Worm (Caenorhabditis elegans) whole organism, late embryonic: Measurements from ENCODE around the gene math-37.

ENCODE experiments used
- K02D7.2 ChIP-seq: sonication (generic microtip); optimal IDR thresholded peaks from 2 replicates; lab custom pipeline; 2017; ENCODE audit warnings: mild to moderate bottlenecking, missing genetic modification characterization, missing compliant biosample characterization
- Y22D7AL.16 ChIP-seq: sonication (generic microtip); optimal IDR thresholded peaks from 2 replicates; lab custom pipeline; 2016; ENCODE audit warnings: missing genetic modification characterization, missing compliant biosample characterization
- ama-1 ChIP-seq: fragments of 150-350 bp; optimal IDR thresholded peaks from 2 replicates; lab custom pipeline; 2014
- ceh-14 ChIP-seq: sonication (generic microtip); optimal IDR thresholded peaks from 2 replicates; lab custom pipeline; 2016; ENCODE audit warnings: missing genotype, missing genetic modification characterization, missing compliant biosample characterization
- ceh-34 ChIP-seq: sonication (generic microtip); optimal IDR thresholded peaks from 2 replicates; lab custom pipeline; 2016; ENCODE audit warnings: mild to moderate bottlenecking, missing genetic modification characterization, missing compliant biosample characterization
- hlh-6 ChIP-seq: sonication (generic microtip); optimal IDR thresholded peaks from 2 replicates; lab custom pipeline; 2016; ENCODE audit warnings: missing genotype, missing genetic modification characterization, missing compliant biosample characterization
- pha-4 ChIP-seq: fragments of 150-350 bp; optimal IDR thresholded peaks from 2 replicates; lab custom pipeline; 2018; ENCODE audit warnings: missing biosample characterization, missing genetic modification reagents, missing genetic modification characterization
- unc-86 ChIP-seq: sonication (generic microtip); optimal IDR thresholded peaks from 2 replicates; lab custom pipeline; 2016; ENCODE audit warnings: missing genetic modification characterization, missing compliant biosample characterization

DNA sequence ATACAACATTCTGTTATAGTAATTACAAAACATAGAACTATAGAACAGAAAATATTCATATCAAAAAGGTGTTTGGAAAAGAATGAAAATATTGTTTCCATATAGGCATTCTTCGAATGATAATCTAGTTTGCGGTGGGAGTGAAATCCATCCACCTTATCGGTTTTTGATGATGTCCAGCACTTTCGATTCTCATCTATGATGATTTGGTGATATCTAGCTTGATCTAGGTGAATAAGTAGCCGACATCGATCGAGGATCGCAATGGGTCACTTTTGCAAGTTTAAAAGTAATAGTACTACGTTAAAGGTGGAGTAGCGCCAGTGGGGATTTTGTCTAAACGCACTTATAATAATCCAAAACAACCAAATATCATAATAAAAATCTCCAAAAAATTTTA is 9.0 kb downstream of the math-37 start, which contains the start of gene R52.6:
- TF ChIP-seq Y22D7AL.16 (no peak), ama-1 (lab: Kevin White, UChicago) (no peak), hlh-6 (tag; lab: Kevin White, UChicago) (no peak), ceh-14 (tag; lab: Kevin White, UChicago) (no peak), ceh-34 (tag; lab: Kevin White, UChicago) (no peak), K02D7.2 (tag; lab: Kevin White, UChicago) (no peak), pha-4 (no peak), unc-86 (no peak)
